Worm (Caenorhabditis elegans) whole organism, L2 larva: ENCODE results near the gene W08F4.10.

ENCODE experiments used
- F13H6.1 ChIP-seq: sonication (generic microtip); optimal IDR thresholded peaks from 2 replicates; lab custom pipeline; 2016; ENCODE audit warnings: missing genetic modification characterization, missing compliant biosample characterization
- aly-2 ChIP-seq: fragments of 150-350 bp; optimal IDR thresholded peaks from 2 replicates; lab custom pipeline; 2014; ENCODE audit warnings: missing biosample characterization, missing genetic modification characterization
- blmp-1 ChIP-seq: sonication (generic microtip); optimal IDR thresholded peaks from 2 replicates; lab custom pipeline; 2017; ENCODE audit warnings: missing genetic modification characterization, mild to moderate bottlenecking, missing compliant biosample characterization, antibody characterized with exemption, moderate library complexity; ENCODE audit not compliant: insufficient read depth
- lsy-2 ChIP-seq, 2 experiments: fragments of 150-350 bp in 1 of 2; sonication (generic microtip) in 1 of 2; optimal IDR thresholded peaks; 2 replicates each; lab custom pipeline; 2014 to 2017; ENCODE audit warnings: missing biosample characterization in 2 of 2, missing genetic modification characterization in 2 of 2
- nhr-6 ChIP-seq: fragments of 150-350 bp; optimal IDR thresholded peaks from 2 replicates; lab custom pipeline; 2014; ENCODE audit warnings: missing biosample characterization, missing genetic modification characterization

- no peak for TF ChIP-seq nhr-6
- TF ChIP-seq lsy-2 (tag; optimal IDR thresholded peaks at IDR 0.05; lab: Kevin White, UChicago), result no peak
- TF ChIP-seq aly-2 (tag; lab: Kevin White, UChicago), result no peak
- no peak for TF ChIP-seq F13H6.1 (tag; lab: Kevin White, UChicago)
- TF ChIP-seq blmp-1 (tag; lab: Kevin White, UChicago), result no peak
Measured at ce11 chrII:605267-605666, 14.3 kb upstream of the W08F4.10 start, which contains the start of gene W04H10.2.
